Worm (Caenorhabditis elegans) whole organism, mixed stage, embryonic: ENCODE results near the gene mmcm-1.

ENCODE experiments used
- blmp-1 ChIP-seq: fragments of 150-350 bp; optimal IDR thresholded peaks from 2 replicates; lab custom pipeline; 2014; ENCODE audit warnings: missing biosample characterization, missing genetic modification characterization
- lin-13 ChIP-seq: fragments of 150-350 bp; optimal IDR thresholded peaks from 2 replicates; lab custom pipeline; 2014; ENCODE audit warnings: missing biosample characterization, missing genetic modification characterization
- nhr-12 ChIP-seq: fragments of 150-350 bp; optimal IDR thresholded peaks from 2 replicates; lab custom pipeline; 2014; ENCODE audit warnings: missing biosample characterization, missing genetic modification characterization
- nhr-237 ChIP-seq: fragments of 150-350 bp; optimal IDR thresholded peaks from 2 replicates; lab custom pipeline; 2014; ENCODE audit warnings: missing biosample characterization, missing genetic modification characterization
- nhr-76 ChIP-seq: sonication (generic microtip); optimal IDR thresholded peaks from 2 replicates; lab custom pipeline; 2017; ENCODE audit warnings: missing biosample characterization, missing genetic modification characterization
- pha-4 ChIP-seq: fragments of 150-350 bp; optimal IDR thresholded peaks from 2 replicates; lab custom pipeline; 2018; ENCODE audit warnings: missing biosample characterization, missing genetic modification reagents, missing genetic modification characterization
- tbx-8 ChIP-seq: fragments of 200-800 bp; sonication (Bioruptor generic); optimal IDR thresholded peaks from 2 replicates; lab custom pipeline; 2018; ENCODE audit warnings: mild to moderate bottlenecking, missing genetic modification characterization, moderate library complexity, missing compliant biosample characterization
- unc-120 ChIP-seq: sonication (generic microtip); optimal IDR thresholded peaks from 2 replicates; lab custom pipeline; 2017; ENCODE audit warnings: missing genetic modification characterization, missing compliant biosample characterization; ENCODE audit not compliant: poor library complexity, severe bottlenecking
- unc-39 ChIP-seq: fragments of 150-350 bp; optimal IDR thresholded peaks from 2 replicates; lab custom pipeline; 2014; ENCODE audit warnings: missing biosample characterization, missing genetic modification characterization
- unc-62 ChIP-seq: fragments of 150-350 bp; optimal IDR thresholded peaks from 2 replicates; lab custom pipeline; 2014; ENCODE audit warnings: missing biosample characterization, missing genetic modification reagents, missing genetic modification characterization

DNA sequence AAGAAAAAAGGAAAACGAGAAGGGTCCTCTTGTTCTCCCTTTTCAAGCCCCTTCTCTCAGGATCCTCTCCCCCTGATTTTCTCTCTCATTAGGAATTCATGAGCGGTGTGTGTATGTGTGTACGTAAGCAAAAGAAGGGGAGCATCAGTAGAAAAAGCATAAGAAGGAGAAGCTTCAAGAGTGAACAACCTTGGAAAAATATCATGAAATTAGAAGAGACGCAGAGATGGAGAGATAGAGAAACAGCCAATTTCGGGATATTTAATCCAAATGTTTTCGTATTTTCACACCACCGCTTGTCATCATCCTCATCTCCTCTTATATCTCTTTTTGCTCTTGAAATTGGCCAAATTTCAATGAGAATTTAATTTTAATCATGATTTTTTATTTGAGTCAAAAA is 24.3 kb downstream of the mmcm-1 start:
- TF ChIP-seq nhr-76 (tag; lab: Kevin White, UChicago) (no peak), nhr-237 (no peak), pha-4 (no peak), lin-13 (tag; lab: Kevin White, UChicago) (no peak), nhr-12 (tag; lab: Kevin White, UChicago) (no peak), unc-62 (GFP tag; lab: Kevin White, UChicago) (no peak), unc-120 (no peak), unc-39 (tag; lab: Kevin White, UChicago) (no peak), blmp-1 (no peak), tbx-8 (GFP tag; lab: Kevin White, UChicago) (no peak)
